Fruit fly (Drosophila melanogaster): ENCODE results near the gene Sirt2.
A peak's percentile ranks its signal among the peaks of the same experiment; 100 is the strongest.

The Sirt2 gene

dm6 chr3R:20282769-20283530, 45.3 kb upstream of the Sirt2 start (continued):
- peak; percentile 32 for TF ChIP-seq CG11762 (GFP tag; optimal IDR thresholded peaks at IDR 0.05; ENCODE audit: insufficient read depth)
- peak; percentile 80 for TF ChIP-seq svp (GFP tag)
- TF ChIP-seq OdsH (GFP tag; optimal IDR thresholded peaks at IDR 0.05), result peak; percentile 68
- TF ChIP-seq CG16779 (tag; optimal IDR thresholded peaks at IDR 0.05), result no peak
- no peak; the same call in 1 of the 2 replicates for TF ChIP-seq CG15336 (GFP tag; IDR thresholded peaks at IDR 0.05)
- TF ChIP-seq CG31627 (GFP tag; optimal IDR thresholded peaks at IDR 0.05), result peak; percentile 69
- no peak for TF ChIP-seq CG7368 (GFP tag; optimal IDR thresholded peaks at IDR 0.05)
- peak; percentile 54 for TF ChIP-seq CG3032 (tag; optimal IDR thresholded peaks at IDR 0.05)
- peak; percentile 27 for TF ChIP-seq CG10669 (GFP tag; optimal IDR thresholded peaks at IDR 0.05)
- peak; percentile 58 for TF ChIP-seq cyc (GFP tag; optimal IDR thresholded peaks at IDR 0.05)

dm6 chr3R:20283531-20284139, 44.6 kb upstream of the Sirt2 start:
- TF ChIP-seq CG10631 (GFP tag; optimal IDR thresholded peaks at IDR 0.05) (peak; percentile 43), Lpt (GFP tag; optimal IDR thresholded peaks at IDR 0.05) (no peak), CG8119 (GFP tag; IDR thresholded peaks at IDR 0.05) (no peak), fkh (GFP tag; optimal IDR thresholded peaks at IDR 0.05) (no peak), OdsH (GFP tag; optimal IDR thresholded peaks at IDR 0.05) (peak; percentile 20), Eip78C (GFP tag) (peak; percentile 82), Hr4 (GFP tag; optimal IDR thresholded peaks at IDR 0.05) (peak; percentile 24), CG32006 (GFP tag; optimal IDR thresholded peaks at IDR 0.05) (peak; percentile 60), cyc (GFP tag; optimal IDR thresholded peaks at IDR 0.05) (no peak), dsx (GFP tag; optimal IDR thresholded peaks at IDR 0.05; ENCODE audit: poor library complexity, severe bottlenecking) (no peak), dac (GFP tag; optimal IDR thresholded peaks at IDR 0.05) (no peak), Met (GFP tag; optimal IDR thresholded peaks at IDR 0.05) (peak; percentile 16), Hr39 (GFP tag; optimal IDR thresholded peaks at IDR 0.05) (no peak), Smox (GFP tag; optimal IDR thresholded peaks at IDR 0.05) (peak; percentile 7), CG11294 (GFP tag; IDR thresholded peaks at IDR 0.05) (no peak), Sox14 (GFP tag; optimal IDR thresholded peaks at IDR 0.05) (peak; percentile 12), svp (GFP tag) (peak; percentile 58), pdm3 (GFP tag; optimal IDR thresholded peaks at IDR 0.05) (no peak), acj6 (GFP tag; optimal IDR thresholded peaks at IDR 0.05) (no peak), Eip93F (GFP tag; optimal IDR thresholded peaks at IDR 0.05) (no peak), eg (GFP tag; IDR thresholded peaks at IDR 0.05) (peak; percentile 12; the same call in 1 of the 3 replicates), CG16779 (tag; optimal IDR thresholded peaks at IDR 0.05) (no peak), CG11902 (GFP tag; optimal IDR thresholded peaks at IDR 0.05) (no peak), CG6808 (GFP tag; optimal IDR thresholded peaks at IDR 0.05) (peak; percentile 20), CG9139 (GFP tag; optimal IDR thresholded peaks at IDR 0.05) (peak; percentile 14), CG31627 (GFP tag; optimal IDR thresholded peaks at IDR 0.05) (no peak), lz (GFP tag; optimal IDR thresholded peaks at IDR 0.05) (peak; percentile 39), Sox15 (GFP tag; optimal IDR thresholded peaks at IDR 0.05) (no peak), topi (GFP tag; optimal IDR thresholded peaks at IDR 0.05) (peak; percentile 13), CG1621 (tag; optimal IDR thresholded peaks at IDR 0.05) (no peak), fd85E (GFP tag; optimal IDR thresholded peaks at IDR 0.05) (no peak), spab (GFP tag; optimal IDR thresholded peaks at IDR 0.05) (peak; percentile 22), CG3919 (GFP tag; optimal IDR thresholded peaks at IDR 0.05) (no peak), CG8319 (GFP tag; optimal IDR thresholded peaks at IDR 0.05) (no peak), Sox102F (GFP tag; optimal IDR thresholded peaks at IDR 0.05) (no peak), Ets21C (GFP tag; optimal IDR thresholded peaks at IDR 0.05) (no peak), CG4318 (GFP tag; optimal IDR thresholded peaks at IDR 0.05) (no peak), Hr38 (GFP tag; optimal IDR thresholded peaks at IDR 0.05) (no peak), CG6854 (GFP tag; optimal IDR thresholded peaks at IDR 0.05) (no peak), Eip75B (GFP tag; optimal IDR thresholded peaks at IDR 0.05) (peak; percentile 26), CG7368 (GFP tag; optimal IDR thresholded peaks at IDR 0.05) (no peak), achi (GFP tag; optimal IDR thresholded peaks at IDR 0.05) (no peak), net (GFP tag; optimal IDR thresholded peaks at IDR 0.05) (no peak), CG34406 (GFP tag; optimal IDR thresholded peaks at IDR 0.05) (peak; percentile 9), CG11762 (GFP tag; optimal IDR thresholded peaks at IDR 0.05; ENCODE audit: insufficient read depth) (no peak)

Measured in whole organism, prepupa.